Fruit fly (Drosophila melanogaster) whole organism: ENCODE data around the gene CG3184.

Experiments used
- pan ChIP-seq: fragments of >200 bp; optimal IDR thresholded peaks from 2 replicates; lab custom pipeline; 2017
- usp ChIP-seq: fragments of >200 bp; optimal IDR thresholded peaks from 2 replicates; lab custom pipeline; 2017; ENCODE audit warnings: missing biosample characterization, missing genetic modification characterization, mixed read lengths

dm6 chrX:6719968-6720367 lies 31.4 kb upstream of the CG3184 start:
- no peak for TF ChIP-seq pan
- TF ChIP-seq usp (GFP tag; lab: Kevin White, UChicago), result no peak
